Fruit fly (Drosophila melanogaster) whole organism, embryonic: ENCODE data around the gene Trmt6.

Source experiments
- Awh ChIP-seq: fragments of 200-800 bp; sonication (Bioruptor generic); IDR thresholded peaks from 2 replicates; pipeline ENCODE4, ENCODE4 v1.3.6; 2022; ENCODE audit warnings: missing biosample characterization, missing genetic modification characterization
- B-H1 ChIP-seq: fragments of 200-800 bp; sonication (Bioruptor generic); IDR thresholded peaks from 3 replicates; pipeline ENCODE4 v1.3.6; 2022; ENCODE audit warnings: missing biosample characterization, missing genetic modification characterization
- CG10274 ChIP-seq: fragments of 200-800 bp; sonication (Bioruptor generic); optimal IDR thresholded peaks from 3 replicates; lab custom pipeline; 2017; ENCODE audit warnings: missing biosample characterization, mild to moderate bottlenecking, missing genetic modification characterization
- CG10462 ChIP-seq: fragments of 200-800 bp; sonication (Bioruptor generic); optimal IDR thresholded peaks from 2 replicates; lab custom pipeline; 2016; ENCODE audit warnings: missing biosample characterization, missing genetic modification characterization
- CG11093 ChIP-seq: fragments of 200-800 bp; sonication (Bioruptor generic); IDR thresholded peaks from 3 replicates; pipeline ENCODE4 v1.3.6; 2022; ENCODE audit warnings: missing biosample characterization, missing genetic modification characterization
- CG11398 ChIP-seq: fragments of 200-800 bp; sonication (Bioruptor generic); optimal IDR thresholded peaks from 2 replicates; lab custom pipeline; 2016; ENCODE audit warnings: missing biosample characterization, missing genetic modification characterization
- CG13424 ChIP-seq: fragments of 200-800 bp; sonication (Bioruptor generic); optimal IDR thresholded peaks from 2 replicates; lab custom pipeline; 2019; ENCODE audit warnings: missing biosample characterization, mild to moderate bottlenecking, missing genetic modification characterization, moderate library complexity
- CG14441 ChIP-seq: fragments of 200-800 bp; sonication (Bioruptor generic); IDR thresholded peaks from 2 replicates; pipeline ENCODE4 v1.3.6; 2022; ENCODE audit warnings: missing biosample characterization, missing genetic modification characterization
- CG1602 ChIP-seq: fragments of 200-800 bp; sonication (Bioruptor generic); optimal IDR thresholded peaks from 3 replicates; lab custom pipeline; 2016; ENCODE audit warnings: missing biosample characterization, missing genetic modification characterization
- CG1603 ChIP-seq: fragments of 200-800 bp; sonication (Bioruptor generic); optimal IDR thresholded peaks from 2 replicates; lab custom pipeline; 2019; ENCODE audit warnings: missing biosample characterization, mild to moderate bottlenecking, missing genetic modification characterization, moderate library complexity
- CG17186 ChIP-seq: fragments of 200-800 bp; sonication (Bioruptor generic); optimal IDR thresholded peaks from 3 replicates; lab custom pipeline; 2017; ENCODE audit warnings: missing biosample characterization, missing genetic modification reagents, missing genetic modification characterization
- CG17328 ChIP-seq: fragments of 200-800 bp; sonication (Bioruptor generic); IDR thresholded peaks from 2 replicates; pipeline ENCODE4 v1.3.6; 2022; ENCODE audit warnings: missing biosample characterization, missing genetic modification characterization
- CG17385 ChIP-seq: fragments of 200-800 bp; sonication (Bioruptor generic); optimal IDR thresholded peaks from 3 replicates; lab custom pipeline; 2018; ENCODE audit warnings: missing biosample characterization, mild to moderate bottlenecking, missing genetic modification characterization
- CG18476 ChIP-seq: fragments of 200-800 bp; sonication (Bioruptor generic); optimal IDR thresholded peaks from 2 replicates; lab custom pipeline; 2016; ENCODE audit warnings: missing biosample characterization, mild to moderate bottlenecking, missing genetic modification characterization
- CG2678 ChIP-seq: fragments of 200-800 bp; sonication (Bioruptor generic); optimal IDR thresholded peaks from 3 replicates; lab custom pipeline; 2019; ENCODE audit warnings: missing biosample characterization, mild to moderate bottlenecking, missing genetic modification characterization, moderate library complexity
- CG2875 ChIP-seq: fragments of 200-800 bp; sonication (Bioruptor generic); optimal IDR thresholded peaks from 2 replicates; lab custom pipeline; 2017; ENCODE audit warnings: missing biosample characterization, mild to moderate bottlenecking, missing genetic modification characterization, missing genetic modification reagents
- CG30403 ChIP-seq: fragments of 200-800 bp; sonication (Bioruptor generic); optimal IDR thresholded peaks from 3 replicates; lab custom pipeline; 2016; ENCODE audit warnings: missing biosample characterization, missing genetic modification characterization
- CG32767 ChIP-seq: fragments of 200-800 bp; sonication (Bioruptor generic); IDR thresholded peaks from 2 replicates; pipeline ENCODE4 v1.3.6; 2022; ENCODE audit warnings: missing biosample characterization, missing genetic modification characterization
- CG3407 ChIP-seq: fragments of 200-800 bp; sonication (Bioruptor generic); optimal IDR thresholded peaks from 2 replicates; lab custom pipeline; 2018; ENCODE audit warnings: missing biosample characterization, mild to moderate bottlenecking, missing genetic modification characterization
- CG6689 ChIP-seq: fragments of 200-800 bp; sonication (Bioruptor generic); IDR thresholded peaks from 2 replicates; pipeline ENCODE4 v1.3.6; 2022; ENCODE audit warnings: missing biosample characterization, missing genetic modification characterization
- CG7271 ChIP-seq: fragments of 200-800 bp; sonication (Bioruptor generic); optimal IDR thresholded peaks from 2 replicates; lab custom pipeline; 2018; ENCODE audit warnings: missing biosample characterization, mild to moderate bottlenecking, missing genetic modification characterization, moderate library complexity
- CG7963 ChIP-seq: fragments of 200-800 bp; sonication (Bioruptor generic); IDR thresholded peaks from 3 replicates; pipeline ENCODE4 v1.3.6; 2022; ENCODE audit warnings: missing biosample characterization, missing genetic modification characterization; ENCODE audit not compliant: partially characterized antibody
- CG8388 ChIP-seq: fragments of 200-800 bp; sonication (Bioruptor generic); optimal IDR thresholded peaks from 2 replicates; lab custom pipeline; 2019; ENCODE audit warnings: missing biosample characterization, mild to moderate bottlenecking, missing genetic modification characterization, moderate library complexity
- CoRest ChIP-seq: fragments of 200-800 bp; sonication (Bioruptor generic); optimal IDR thresholded peaks from 3 replicates; lab custom pipeline; 2018; ENCODE audit warnings: missing biosample characterization, mild to moderate bottlenecking, missing genetic modification characterization, moderate library complexity
- E2f2 ChIP-seq: fragments of 200-800 bp; sonication (Bioruptor generic); IDR thresholded peaks from 2 replicates; pipeline ENCODE4 v1.3.6; 2022; ENCODE audit warnings: missing biosample characterization, missing genetic modification characterization
- ERR ChIP-seq: fragments of 200-800 bp; sonication (Bioruptor generic); optimal IDR thresholded peaks from 2 replicates; lab custom pipeline; 2016; ENCODE audit warnings: missing biosample characterization, missing genetic modification characterization
- Mad ChIP-seq: fragments of 200-800 bp; sonication (Bioruptor generic); optimal IDR thresholded peaks from 2 replicates; lab custom pipeline; 2016; ENCODE audit warnings: missing biosample characterization, missing genetic modification characterization
- Meics ChIP-seq: fragments of 200-800 bp; sonication (Bioruptor generic); optimal IDR thresholded peaks from 2 replicates; lab custom pipeline; 2017; ENCODE audit warnings: missing biosample characterization, mild to moderate bottlenecking, missing genetic modification characterization
- Mes4 ChIP-seq: fragments of 200-800 bp; sonication (Bioruptor generic); optimal IDR thresholded peaks from 2 replicates; lab custom pipeline; 2016; ENCODE audit warnings: missing biosample characterization, missing genetic modification characterization
- NfI ChIP-seq: fragments of 200-800 bp; sonication (Bioruptor generic); optimal IDR thresholded peaks from 3 replicates; lab custom pipeline; 2018; ENCODE audit warnings: missing biosample characterization, mild to moderate bottlenecking, missing genetic modification characterization, moderate library complexity
- Oli ChIP-seq: fragments of 200-800 bp; sonication (Bioruptor generic); optimal IDR thresholded peaks from 2 replicates; lab custom pipeline; 2018; ENCODE audit warnings: missing biosample characterization, mild to moderate bottlenecking, missing genetic modification characterization, moderate library complexity
- PHDP ChIP-seq: fragments of 200-800 bp; sonication (Bioruptor generic); optimal IDR thresholded peaks from 3 replicates; lab custom pipeline; 2018; ENCODE audit warnings: missing biosample characterization, mild to moderate bottlenecking, missing genetic modification characterization, moderate library complexity
- bigmax ChIP-seq: fragments of 200-800 bp; sonication (Bioruptor generic); optimal IDR thresholded peaks from 2 replicates; lab custom pipeline; 2018; ENCODE audit warnings: missing biosample characterization, mild to moderate bottlenecking, missing genetic modification characterization
- bowl ChIP-seq: fragments of 200-800 bp; sonication (Bioruptor generic); IDR thresholded peaks from 2 replicates; pipeline ENCODE4 v1.3.6; 2022; ENCODE audit warnings: missing biosample characterization, missing genetic modification characterization
- br ChIP-seq: fragments of >200 bp; optimal IDR thresholded peaks from 2 replicates; lab custom pipeline; 2017
- chif ChIP-seq, 2 experiments: fragments of 200-800 bp; sonication (Bioruptor generic); optimal IDR thresholded peaks; 3 replicates each; lab custom pipeline; 2016; ENCODE audit warnings: missing biosample characterization in 2 of 2, missing genetic modification characterization in 2 of 2
- chn ChIP-seq: fragments of 200-800 bp; sonication (Bioruptor generic); optimal IDR thresholded peaks from 2 replicates; lab custom pipeline; 2016; ENCODE audit warnings: missing biosample characterization, missing genetic modification characterization
- dimm ChIP-seq: fragments of 200-800 bp; sonication (Bioruptor generic); IDR thresholded peaks from 2 replicates; pipeline ENCODE4 v1.3.6; 2022; ENCODE audit warnings: missing biosample characterization, missing genetic modification characterization
- dpn ChIP-seq, 2 experiments: fragments of 200-800 bp; sonication (Bioruptor generic); optimal IDR thresholded peaks; 3 replicates each; lab custom pipeline; 2016; ENCODE audit warnings: missing biosample characterization in 2 of 2, missing genetic modification characterization in 2 of 2
- lmd ChIP-seq: fragments of 200-800 bp; sonication (Bioruptor generic); IDR thresholded peaks from 2 replicates; pipeline ENCODE4 v1.3.6; 2022; ENCODE audit warnings: missing biosample characterization, missing genetic modification characterization
- oc ChIP-seq: fragments of 200-800 bp; sonication (Bioruptor generic); optimal IDR thresholded peaks from 2 replicates; lab custom pipeline; 2018; ENCODE audit warnings: missing biosample characterization, mild to moderate bottlenecking, missing genetic modification characterization, moderate library complexity
- p53 ChIP-seq: fragments of 200-800 bp; sonication (Bioruptor generic); optimal IDR thresholded peaks from 2 replicates; lab custom pipeline; 2016; ENCODE audit warnings: missing biosample characterization, missing genetic modification characterization
- peb ChIP-seq: fragments of 200-800 bp; sonication (Bioruptor generic); IDR thresholded peaks from 2 replicates; pipeline ENCODE4 v1.3.6; 2022; ENCODE audit warnings: missing biosample characterization, missing genetic modification characterization
- pho ChIP-seq: fragments of 200-800 bp; sonication (Bioruptor generic); optimal IDR thresholded peaks from 2 replicates; lab custom pipeline; 2016; ENCODE audit warnings: missing biosample characterization, missing genetic modification characterization
- sc ChIP-seq, 3 experiments: fragments of >200 bp in 2 of 3; fragments of 200-800 bp in 1 of 3; sonication (Bioruptor generic) in 1 of 3; optimal IDR thresholded peaks; 2 replicates in 2 of 3; 3 replicates in 1 of 3; lab custom pipeline; 2017; ENCODE audit warnings: mild to moderate bottlenecking in 1 of 3, missing biosample characterization in 1 of 3, missing genetic modification characterization in 1 of 3, missing genetic modification reagents in 1 of 3
- shn ChIP-seq: fragments of 200-800 bp; sonication (Bioruptor generic); optimal IDR thresholded peaks from 3 replicates; lab custom pipeline; 2016; ENCODE audit warnings: missing biosample characterization, missing genetic modification characterization
- tgo ChIP-seq: fragments of 200-800 bp; sonication (Bioruptor generic); IDR thresholded peaks from 3 replicates; pipeline ENCODE4 v1.3.6; 2022; ENCODE audit warnings: missing biosample characterization, missing genetic modification characterization
- vvl ChIP-seq: fragments of 200-800 bp; sonication (Bioruptor generic); IDR thresholded peaks from 2 replicates; pipeline ENCODE4 v1.3.6; 2022; ENCODE audit warnings: missing biosample characterization, missing genetic modification characterization
- wor ChIP-seq: fragments of 200-800 bp; sonication (Bioruptor generic); IDR thresholded peaks from 2 replicates; pipeline ENCODE4 v1.3.6; 2022; ENCODE audit warnings: missing biosample characterization, missing genetic modification characterization
- z ChIP-seq: fragments of 200-800 bp; sonication (Bioruptor generic); IDR thresholded peaks from 3 replicates; pipeline ENCODE4 v1.3.6; 2022; ENCODE audit warnings: missing biosample characterization, missing genetic modification characterization
- zen2 ChIP-seq: fragments of 200-800 bp; sonication (Bioruptor generic); IDR thresholded peaks from 3 replicates; pipeline ENCODE4 v1.3.6; 2022; ENCODE audit warnings: missing biosample characterization, missing genetic modification characterization; ENCODE audit not compliant: partially characterized antibody
- zfh1 ChIP-seq: fragments of 200-800 bp; sonication (Bioruptor generic); IDR thresholded peaks from 3 replicates; pipeline ENCODE4 v1.3.6; 2022; ENCODE audit warnings: missing biosample characterization, missing genetic modification characterization

The Trmt6 gene

dm6 chr2L:6595027-6595426 lies 32.9 kb upstream of the Trmt6 start:
- no peak for TF ChIP-seq sc (optimal IDR thresholded peaks at IDR 0.05; lab: Kevin White, UChicago)
- peak; percentile 38 for TF ChIP-seq sc (GFP tag; optimal IDR thresholded peaks at IDR 0.05; lab: Kevin White, UChicago)
- no peak for TF ChIP-seq peb
- TF ChIP-seq CG1603 (tag; lab: Kevin White, UChicago), result no peak
- no peak for TF ChIP-seq Meics (GFP tag; lab: Kevin White, UChicago)
- TF ChIP-seq CG11093 (GFP tag; lab: Robert Waterston, UW), result no peak
- peak; percentile 0 for TF ChIP-seq CoRest
- TF ChIP-seq CG7963 (GFP tag; lab: Robert Waterston, UW), result no peak
- TF ChIP-seq dpn (GFP tag; optimal IDR thresholded peaks at IDR 0.05; lab: Kevin White, UChicago), result no peak
- TF ChIP-seq CG8388, result peak; percentile 69
- no peak for TF ChIP-seq CG2678 (tag; lab: Kevin White, UChicago)
- no peak for TF ChIP-seq vvl (GFP tag; lab: Robert Waterston, UW)
- TF ChIP-seq shn (GFP tag; lab: Kevin White, UChicago), result no peak
- TF ChIP-seq CG17328 (GFP tag; lab: Robert Waterston, UW), result peak; percentile 17; the same call in 1 of the 2 replicates
- TF ChIP-seq E2f2, result no peak
- TF ChIP-seq CG32767 (GFP tag; lab: Robert Waterston, UW), result no peak
- no peak for TF ChIP-seq wor (GFP tag; lab: Robert Waterston, UW)
- no peak for TF ChIP-seq bowl (GFP tag; lab: Robert Waterston, UW)
- no peak for TF ChIP-seq br (lab: Kevin White, UChicago)
- TF ChIP-seq Mes4 (GFP tag; lab: Kevin White, UChicago), result no peak
- TF ChIP-seq Mad (GFP tag; lab: Kevin White, UChicago), result no peak
- TF ChIP-seq CG2875 (GFP tag; lab: Kevin White, UChicago), result no peak
- TF ChIP-seq CG1602, result no peak
- TF ChIP-seq CG10274 (GFP tag; lab: Kevin White, UChicago), result no peak
- TF ChIP-seq p53 (GFP tag; lab: Kevin White, UChicago), result no peak
- no peak for TF ChIP-seq CG17186
- peak; percentile 57 for TF ChIP-seq PHDP
- TF ChIP-seq zen2, result no peak
- no peak for TF ChIP-seq NfI
- no peak for TF ChIP-seq B-H1
- TF ChIP-seq CG10462 (GFP tag; lab: Kevin White, UChicago), result peak; percentile 10
- TF ChIP-seq tgo (GFP tag; lab: Robert Waterston, UW), result no peak
- peak; percentile 15 for TF ChIP-seq CG17385 (GFP tag; lab: Kevin White, UChicago)
- TF ChIP-seq CG18476 (GFP tag; lab: Kevin White, UChicago), result no peak
- TF ChIP-seq chn (GFP tag; lab: Kevin White, UChicago), result no peak
- no peak for TF ChIP-seq Awh (GFP tag; lab: Robert Waterston, UW)
- no peak for TF ChIP-seq zfh1
- TF ChIP-seq ERR (GFP tag; lab: Kevin White, UChicago), result no peak
- peak; percentile 19 for TF ChIP-seq Oli (tag; lab: Kevin White, UChicago)
- no peak for TF ChIP-seq oc (tag; lab: Kevin White, UChicago)
- TF ChIP-seq CG11398 (GFP tag; lab: Kevin White, UChicago), result no peak
- TF ChIP-seq chif (GFP tag; optimal IDR thresholded peaks at IDR 0.05; lab: Kevin White, UChicago), result no peak
- TF ChIP-seq lmd (GFP tag; lab: Robert Waterston, UW), result no peak
- peak; percentile 6 for TF ChIP-seq CG3407 (GFP tag; lab: Kevin White, UChicago)
- TF ChIP-seq dimm (GFP tag; lab: Robert Waterston, UW), result no peak
- no peak for TF ChIP-seq bigmax (GFP tag; lab: Kevin White, UChicago)
- no peak for TF ChIP-seq z
- TF ChIP-seq CG7271 (tag; lab: Kevin White, UChicago), result no peak
- TF ChIP-seq CG13424, result peak; percentile 61
- TF ChIP-seq CG30403 (GFP tag; lab: Kevin White, UChicago), result no peak
- TF ChIP-seq CG14441 (GFP tag; lab: Robert Waterston, UW), result no peak
- no peak for TF ChIP-seq pho (GFP tag; lab: Kevin White, UChicago)
- TF ChIP-seq CG6689, result no peak
